Worm (Caenorhabditis elegans) whole organism, early embryonic: Measurements from ENCODE around the gene acr-7.

Experiments
- ceh-36 ChIP-seq: sonication (generic microtip); optimal IDR thresholded peaks from 2 replicates; lab custom pipeline; 2016; ENCODE audit warnings: missing genetic modification characterization, inconsistent platforms, missing compliant biosample characterization
- hmg-4 ChIP-seq: fragments of 200-800 bp; sonication (Bioruptor generic); optimal IDR thresholded peaks from 2 replicates; lab custom pipeline; 2018; ENCODE audit warnings: mild to moderate bottlenecking, missing genetic modification characterization, missing compliant biosample characterization

ce11 chrII:7864892-7865291, 15.3 kb upstream of the acr-7 start:
- TF ChIP-seq hmg-4 (GFP tag; lab: Kevin White, UChicago) (no peak), ceh-36 (tag; lab: Kevin White, UChicago) (no peak)
